Fruit fly (Drosophila melanogaster) whole organism, embryonic: ENCODE data around the gene Usp8.
A peak's percentile ranks its signal among the peaks of the same experiment; 100 is the strongest.

ENCODE experiments used
- Atf-2 ChIP-seq: fragments of 200-800 bp; sonication (Bioruptor generic); optimal IDR thresholded peaks from 2 replicates; lab custom pipeline; 2016; ENCODE audit warnings: missing biosample characterization, missing genetic modification characterization
- C15 ChIP-seq: fragments of 200-800 bp; sonication (Bioruptor generic); IDR thresholded peaks from 3 replicates; pipeline ENCODE4 v1.3.6; 2022; ENCODE audit warnings: missing biosample characterization, missing genetic modification characterization
- CG11085 ChIP-seq: fragments of 200-800 bp; sonication (Bioruptor generic); IDR thresholded peaks from 2 replicates; pipeline ENCODE4 v1.3.6; 2022; ENCODE audit warnings: missing biosample characterization, missing genetic modification characterization
- CG12391 ChIP-seq: fragments of 200-800 bp; sonication (Bioruptor generic); optimal IDR thresholded peaks from 3 replicates; lab custom pipeline; 2018; ENCODE audit warnings: missing biosample characterization, mild to moderate bottlenecking, missing genetic modification characterization, moderate library complexity
- CG12769 ChIP-seq: fragments of 200-800 bp; sonication (Bioruptor generic); optimal IDR thresholded peaks from 2 replicates; lab custom pipeline; 2019; ENCODE audit warnings: missing biosample characterization, mild to moderate bottlenecking, missing genetic modification characterization, moderate library complexity
- CG1529 ChIP-seq: fragments of 200-800 bp; sonication (Bioruptor generic); optimal IDR thresholded peaks from 3 replicates; lab custom pipeline; 2018; ENCODE audit warnings: missing biosample characterization, missing genetic modification characterization
- CG1602 ChIP-seq: fragments of 200-800 bp; sonication (Bioruptor generic); optimal IDR thresholded peaks from 3 replicates; lab custom pipeline; 2016; ENCODE audit warnings: missing biosample characterization, missing genetic modification characterization
- CG1647 ChIP-seq: fragments of 200-800 bp; sonication (Bioruptor generic); optimal IDR thresholded peaks from 3 replicates; lab custom pipeline; 2016; ENCODE audit warnings: missing biosample characterization, missing genetic modification characterization
- CG16863 ChIP-seq: fragments of 200-800 bp; sonication (Bioruptor generic); optimal IDR thresholded peaks from 3 replicates; lab custom pipeline; 2016; ENCODE audit warnings: missing biosample characterization, missing genetic modification characterization
- CG30020 ChIP-seq: fragments of 200-800 bp; optimal IDR thresholded peaks from 2 replicates; lab custom pipeline; 2019; ENCODE audit warnings: missing biosample characterization, mild to moderate bottlenecking, missing genetic modification characterization, moderate library complexity
- CG4820 ChIP-seq: fragments of 200-800 bp; sonication (Bioruptor generic); optimal IDR thresholded peaks from 3 replicates; lab custom pipeline; 2016; ENCODE audit warnings: missing biosample characterization, missing genetic modification characterization
- CG4854 ChIP-seq: fragments of 200-800 bp; sonication (Bioruptor generic); optimal IDR thresholded peaks from 2 replicates; lab custom pipeline; 2016; ENCODE audit warnings: missing biosample characterization, missing genetic modification characterization, inconsistent platforms
- CG6854 ChIP-seq: fragments of 200-800 bp; sonication (Bioruptor generic); optimal IDR thresholded peaks from 3 replicates; lab custom pipeline; 2017; ENCODE audit warnings: missing biosample characterization, mild to moderate bottlenecking, missing genetic modification characterization
- CG7839 ChIP-seq: fragments of 200-800 bp; sonication (Bioruptor generic); optimal IDR thresholded peaks from 3 replicates; lab custom pipeline; 2018; ENCODE audit warnings: missing biosample characterization, mild to moderate bottlenecking, missing genetic modification characterization, moderate library complexity
- CG8388 ChIP-seq: fragments of 200-800 bp; sonication (Bioruptor generic); optimal IDR thresholded peaks from 2 replicates; lab custom pipeline; 2019; ENCODE audit warnings: missing biosample characterization, mild to moderate bottlenecking, missing genetic modification characterization, moderate library complexity
- CG8924 ChIP-seq: fragments of 200-800 bp; optimal IDR thresholded peaks from 3 replicates; lab custom pipeline; 2019; ENCODE audit warnings: missing biosample characterization, mild to moderate bottlenecking, missing genetic modification characterization, moderate library complexity
- CkIIα-i1 ChIP-seq: fragments of 200-800 bp; sonication (Bioruptor generic); IDR thresholded peaks from 2 replicates; pipeline ENCODE4 v1.3.6; 2022; ENCODE audit warnings: missing biosample characterization, missing genetic modification characterization
- CoRest ChIP-seq: fragments of 200-800 bp; sonication (Bioruptor generic); optimal IDR thresholded peaks from 3 replicates; lab custom pipeline; 2018; ENCODE audit warnings: missing biosample characterization, mild to moderate bottlenecking, missing genetic modification characterization, moderate library complexity
- Deaf1 ChIP-seq: fragments of 200-800 bp; optimal IDR thresholded peaks from 3 replicates; lab custom pipeline; 2019; ENCODE audit warnings: missing biosample characterization, mild to moderate bottlenecking, missing genetic modification characterization, moderate library complexity
- Dp ChIP-seq: fragments of 200-800 bp; sonication (Bioruptor generic); optimal IDR thresholded peaks from 2 replicates; lab custom pipeline; 2018; ENCODE audit warnings: missing biosample characterization, mild to moderate bottlenecking, missing genetic modification characterization, moderate library complexity
- Ets97D ChIP-seq: fragments of 200-800 bp; sonication (Bioruptor generic); optimal IDR thresholded peaks from 3 replicates; lab custom pipeline; 2016; ENCODE audit warnings: missing biosample characterization, missing genetic modification characterization
- H2.0 ChIP-seq: fragments of 200-800 bp; sonication (Bioruptor generic); IDR thresholded peaks from 2 replicates; pipeline ENCODE4 v1.3.6; 2022; ENCODE audit warnings: missing biosample characterization, missing genetic modification characterization
- HLHmδ ChIP-seq: fragments of 200-800 bp; sonication (Bioruptor generic); optimal IDR thresholded peaks from 2 replicates; lab custom pipeline; 2018; ENCODE audit warnings: missing biosample characterization, mild to moderate bottlenecking, missing genetic modification characterization, moderate library complexity
- Kr ChIP-seq: fragments of 200-800 bp; sonication (Bioruptor generic); optimal IDR thresholded peaks from 2 replicates; lab custom pipeline; 2017; ENCODE audit warnings: missing biosample characterization, mild to moderate bottlenecking, missing genetic modification characterization
- MBD-R2 ChIP-seq: fragments of 200-800 bp; sonication (Bioruptor generic); IDR thresholded peaks from 2 replicates; pipeline ENCODE4 v1.3.6; 2022; ENCODE audit warnings: missing biosample characterization, missing genetic modification characterization
- Sox102F ChIP-seq: fragments of 200-800 bp; sonication (Bioruptor generic); optimal IDR thresholded peaks from 2 replicates; lab custom pipeline; 2018; ENCODE audit warnings: missing biosample characterization, mild to moderate bottlenecking, missing genetic modification characterization, moderate library complexity
- Tbp ChIP-seq: fragments of >200 bp; optimal IDR thresholded peaks from 2 replicates; lab custom pipeline; 2018; ENCODE audit warnings: missing biosample characterization, missing genetic modification characterization
- ase ChIP-seq: fragments of 200-800 bp; sonication (Bioruptor generic); IDR thresholded peaks from 3 replicates; pipeline ENCODE4 v1.3.6; 2022; ENCODE audit warnings: missing biosample characterization, missing genetic modification characterization
- ash1 ChIP-seq: fragments of 200-800 bp; sonication (Bioruptor generic); optimal IDR thresholded peaks from 2 replicates; lab custom pipeline; 2018; ENCODE audit warnings: missing biosample characterization, mild to moderate bottlenecking, missing genetic modification characterization
- bcd ChIP-seq: fragments of 200-800 bp; sonication (Bioruptor generic); optimal IDR thresholded peaks from 2 replicates; lab custom pipeline; 2017; ENCODE audit warnings: missing biosample characterization, mild to moderate bottlenecking, missing genetic modification characterization
- cas ChIP-seq: fragments of 200-800 bp; sonication (Bioruptor generic); IDR thresholded peaks from 2 replicates; pipeline ENCODE4 v1.3.6; 2022; ENCODE audit warnings: missing biosample characterization, missing genetic modification characterization
- chm ChIP-seq: fragments of 200-800 bp; sonication (Bioruptor generic); IDR thresholded peaks from 2 replicates; pipeline ENCODE4 v1.3.6; 2022; ENCODE audit warnings: missing biosample characterization, missing genetic modification characterization
- crc ChIP-seq: fragments of 200-800 bp; sonication (Bioruptor generic); optimal IDR thresholded peaks from 2 replicates; lab custom pipeline; 2016; ENCODE audit warnings: missing biosample characterization, missing genetic modification characterization
- fd64A ChIP-seq: fragments of 200-800 bp; sonication (Bioruptor generic); optimal IDR thresholded peaks from 3 replicates; lab custom pipeline; 2018; ENCODE audit warnings: missing biosample characterization, mild to moderate bottlenecking, missing genetic modification characterization
- fru ChIP-seq: fragments of >200 bp; optimal IDR thresholded peaks from 2 replicates; lab custom pipeline; 2017
- fu2 ChIP-seq: fragments of 200-800 bp; sonication (Bioruptor generic); optimal IDR thresholded peaks from 2 replicates; lab custom pipeline; 2016; ENCODE audit warnings: missing biosample characterization, missing genetic modification characterization
- grau ChIP-seq: fragments of 200-800 bp; optimal IDR thresholded peaks from 3 replicates; lab custom pipeline; 2019; ENCODE audit warnings: missing biosample characterization, mild to moderate bottlenecking, missing genetic modification characterization, moderate library complexity
- gsb ChIP-seq: fragments of 200-800 bp; sonication (Bioruptor generic); IDR thresholded peaks from 2 replicates; pipeline ENCODE4 v1.3.6; 2022; ENCODE audit warnings: missing biosample characterization, missing genetic modification characterization
- kay ChIP-seq: fragments of 200-800 bp; sonication (Bioruptor generic); optimal IDR thresholded peaks from 2 replicates; lab custom pipeline; 2016; ENCODE audit warnings: missing biosample characterization, missing genetic modification characterization
- lilli ChIP-seq: fragments of 200-800 bp; sonication (Bioruptor generic); optimal IDR thresholded peaks from 3 replicates; lab custom pipeline; 2016; ENCODE audit warnings: missing biosample characterization, missing genetic modification characterization
- nerfin-2 ChIP-seq: fragments of 200-800 bp; sonication (Bioruptor generic); IDR thresholded peaks from 2 replicates; pipeline ENCODE4 v1.3.6; 2022; ENCODE audit warnings: missing biosample characterization, missing genetic modification characterization; ENCODE audit not compliant: partially characterized antibody
- nmo ChIP-seq: fragments of 200-800 bp; sonication (Bioruptor generic); optimal IDR thresholded peaks from 2 replicates; lab custom pipeline; 2018; ENCODE audit warnings: missing biosample characterization, mild to moderate bottlenecking, missing genetic modification characterization, moderate library complexity
- ranshi ChIP-seq: fragments of 200-800 bp; sonication (Bioruptor generic); IDR thresholded peaks from 2 replicates; pipeline ENCODE4 v1.3.6; 2022; ENCODE audit warnings: missing biosample characterization, missing genetic modification characterization
- salm ChIP-seq: fragments of 200-800 bp; sonication (Bioruptor generic); optimal IDR thresholded peaks from 2 replicates; lab custom pipeline; 2018; ENCODE audit warnings: missing biosample characterization, mild to moderate bottlenecking, missing genetic modification characterization
- schlank ChIP-seq: fragments of 200-800 bp; sonication (Bioruptor generic); optimal IDR thresholded peaks from 2 replicates; lab custom pipeline; 2018; ENCODE audit warnings: missing biosample characterization, mild to moderate bottlenecking, missing genetic modification characterization
- so ChIP-seq: fragments of 200-800 bp; sonication (Bioruptor generic); IDR thresholded peaks from 3 replicates; pipeline ENCODE4 v1.3.6; 2022; ENCODE audit warnings: missing biosample characterization, missing genetic modification characterization
- ssp ChIP-seq: fragments of 200-800 bp; sonication (Bioruptor generic); IDR thresholded peaks from 2 replicates; pipeline ENCODE4 v1.3.6; 2022; ENCODE audit warnings: missing biosample characterization, missing genetic modification characterization
- unc-4 ChIP-seq: fragments of 200-800 bp; sonication (Bioruptor generic); IDR thresholded peaks from 2 replicates; pipeline ENCODE4 v1.3.6; 2022; ENCODE audit warnings: missing biosample characterization, missing genetic modification characterization; ENCODE audit not compliant: partially characterized antibody
- vnd ChIP-seq: fragments of 200-800 bp; sonication (Bioruptor generic); IDR thresholded peaks from 3 replicates; pipeline ENCODE4 v1.3.6; 2022; ENCODE audit warnings: missing biosample characterization, missing genetic modification characterization; ENCODE audit not compliant: partially characterized antibody
- zen ChIP-seq: fragments of 200-800 bp; sonication (Bioruptor generic); optimal IDR thresholded peaks from 3 replicates; lab custom pipeline; 2018; ENCODE audit warnings: missing biosample characterization, mild to moderate bottlenecking, missing genetic modification characterization, moderate library complexity

Usp8 gene

dm6 chr3R:21107907-21108591 lies 26.0 kb upstream of the Usp8 start, which contains the start of the genes Sec15 and rtet (continued):
- TF ChIP-seq ranshi (GFP tag; lab: Robert Waterston, UW) (0 out of 2 replicates have a peak, but pooled peaks have one; percentile 24), CG11085 (0 out of 2 replicates have a peak, but pooled peaks have one; percentile 13), kay (no peak), grau (tag; lab: Kevin White, UChicago) (peak; percentile 71), CoRest (tag; lab: Kevin White, UChicago) (peak; percentile 71), chm (GFP tag; lab: Robert Waterston, UW) (peak; percentile 60; the same call in 1 of the 2 replicates), CG8924 (tag; lab: Kevin White, UChicago) (peak; percentile 80), CG6854 (GFP tag; lab: Kevin White, UChicago) (no peak), CG1529 (no peak), CG8388 (GFP tag; lab: Kevin White, UChicago) (no peak), fu2 (GFP tag; lab: Kevin White, UChicago) (peak; percentile 5), H2.0 (GFP tag; lab: Robert Waterston, UW) (peak; percentile 67), ssp (no peak), nerfin-2 (peak; percentile 66), MBD-R2 (GFP tag; lab: Robert Waterston, UW) (peak; percentile 78), unc-4 (peak; percentile 68), lilli (GFP tag; lab: Kevin White, UChicago) (peak; percentile 67), Ets97D (peak; percentile 17), Deaf1 (tag; lab: Kevin White, UChicago) (no peak), CG12769 (tag; lab: Kevin White, UChicago) (no peak), so (0 out of 3 replicates have a peak, but pooled peaks have one; percentile 23), fru (lab: Kevin White, UChicago) (no peak), CG4820 (GFP tag; lab: Kevin White, UChicago) (peak; percentile 26), CG1647 (no peak), nmo (GFP tag; lab: Kevin White, UChicago) (peak; percentile 78), CkIIα-i1 (GFP tag; lab: Robert Waterston, UW) (no peak), salm (tag; lab: Kevin White, UChicago) (no peak), Tbp (GFP tag; lab: Kevin White, UChicago) (no peak), CG4854 (GFP tag; lab: Kevin White, UChicago) (peak; percentile 17), fd64A (GFP tag; lab: Kevin White, UChicago) (no peak), gsb (GFP tag; lab: Robert Waterston, UW) (peak; percentile 45; the same call in 1 of the 2 replicates), CG1602 (peak; percentile 15), CG16863 (peak; percentile 65), Dp (peak; percentile 80), Kr (no peak), cas (GFP tag; lab: Robert Waterston, UW) (no peak), schlank (no peak), CG30020 (tag; lab: Kevin White, UChicago) (peak; percentile 15), HLHmδ (GFP tag; lab: Kevin White, UChicago) (no peak), Sox102F (GFP tag; lab: Kevin White, UChicago) (peak; percentile 78), zen (tag; lab: Kevin White, UChicago) (peak; percentile 85), CG12391 (tag; lab: Kevin White, UChicago) (peak; percentile 77), ash1 (no peak), vnd (GFP tag; lab: Robert Waterston, UW) (peak; percentile 52; the same call in 2 of the 3 replicates), crc (GFP tag; lab: Kevin White, UChicago) (no peak), Atf-2 (GFP tag; lab: Kevin White, UChicago) (no peak), CG7839 (tag; lab: Kevin White, UChicago) (no peak), C15 (GFP tag; lab: Robert Waterston, UW) (no peak), bcd (peak; percentile 45), ase (GFP tag; lab: Robert Waterston, UW) (peak; percentile 39; the same call in 1 of the 3 replicates)
